Worm (Caenorhabditis elegans): Measurements from ENCODE around the gene F40G12.2.
"Not testable (repeated sequence)": the region's sequence is repeated elsewhere in the genome, so short reads cannot be mapped to it uniquely, and the experiment has no call there.

F40G12.2 gene

ce11 chrV:14285803-14286202, 25.1 kb upstream of the F40G12.2 start, which contains the start of gene F40G12.11:
Gene F40G12.11, plus strand, starts transcription at chrV:14286171.
- TF ChIP-seq zip-8 (tag; optimal IDR thresholded peaks at IDR 0.05) (no peak), sptf-1 (tag; optimal IDR thresholded peaks at IDR 0.05) (no peak), pha-4 (tag; optimal IDR thresholded peaks at IDR 0.05) (no peak), ceh-39 (tag; optimal IDR thresholded peaks at IDR 0.05) (no peak), mab-5 (tag; optimal IDR thresholded peaks at IDR 0.05) (no peak), unc-62 (GFP tag; optimal IDR thresholded peaks at IDR 0.05) (no peak), unc-39 (tag; optimal IDR thresholded peaks at IDR 0.05) (no peak), ceh-83 (GFP tag; optimal IDR thresholded peaks at IDR 0.05) (no peak), blmp-1 (tag; optimal IDR thresholded peaks at IDR 0.05) (no peak), flh-1 (GFP tag; optimal IDR thresholded peaks at IDR 0.05) (no peak), nhr-76 (tag; optimal IDR thresholded peaks at IDR 0.05) (no peak), ham-2 (GFP tag; optimal IDR thresholded peaks at IDR 0.05) (no peak), mep-1 (tag; optimal IDR thresholded peaks at IDR 0.05) (no peak), ceh-43 (GFP tag; optimal IDR thresholded peaks at IDR 0.05) (no peak), tbx-8 (GFP tag; optimal IDR thresholded peaks at IDR 0.05) (no peak), M03D4.4 (tag; optimal IDR thresholded peaks at IDR 0.05) (no peak), nhr-237 (tag; optimal IDR thresholded peaks at IDR 0.05) (no peak), elt-3 (tag; optimal IDR thresholded peaks at IDR 0.05) (no peak)

- TF ChIP-seq unc-39 (tag; optimal IDR thresholded peaks at IDR 0.05) = no peak
- no peak for TF ChIP-seq ceh-39 (tag; optimal IDR thresholded peaks at IDR 0.05)
- TF ChIP-seq flh-1 (GFP tag; optimal IDR thresholded peaks at IDR 0.05) = no peak
- TF ChIP-seq ztf-11 (tag; optimal IDR thresholded peaks at IDR 0.05) = no peak
- no peak for TF ChIP-seq nhr-237 (tag; optimal IDR thresholded peaks at IDR 0.05)
- no peak for TF ChIP-seq pha-4 (tag; optimal IDR thresholded peaks at IDR 0.05)
These were observed 22.5 kb upstream of the F40G12.2 start, which contains the start of gene F40G12.10 for ce11 chrV:14283241-14283640. Gene F40G12.10, plus strand, starts transcription at chrV:14283541.

ce11 chrV:14282222-14282709, 21.5 kb upstream of the F40G12.2 start, which contains the start of the genes srt-74 and F40G12.9:
Gene srt-74, minus strand, starts transcription at chrV:14282322.
Gene F40G12.9, plus strand, starts transcription at chrV:14282659.
- no peak for TF ChIP-seq ceh-83 (GFP tag; optimal IDR thresholded peaks at IDR 0.05)
- no peak for TF ChIP-seq flh-1 (GFP tag; optimal IDR thresholded peaks at IDR 0.05)
- TF ChIP-seq nhr-237 (tag; optimal IDR thresholded peaks at IDR 0.05) = no peak
- TF ChIP-seq unc-120 (tag; optimal IDR thresholded peaks at IDR 0.05; ENCODE audit: poor library complexity, severe bottlenecking) = no peak
- no peak for TF ChIP-seq ceh-43 (GFP tag; optimal IDR thresholded peaks at IDR 0.05)
- no peak for TF ChIP-seq ceh-39 (tag; optimal IDR thresholded peaks at IDR 0.05)
- TF ChIP-seq bed-3 (GFP tag; optimal IDR thresholded peaks at IDR 0.05) = no peak
- TF ChIP-seq lin-32 (GFP tag; optimal IDR thresholded peaks at IDR 0.05) = no peak
- no peak for TF ChIP-seq nhr-12 (tag; optimal IDR thresholded peaks at IDR 0.05)
- TF ChIP-seq hlh-1 (tag; optimal IDR thresholded peaks at IDR 0.05) = no peak
- no peak for TF ChIP-seq ztf-11 (tag; optimal IDR thresholded peaks at IDR 0.05)
- TF ChIP-seq nhr-76 (tag; optimal IDR thresholded peaks at IDR 0.05) = no peak
- TF ChIP-seq zip-8 (tag; optimal IDR thresholded peaks at IDR 0.05) = no peak
- no peak for TF ChIP-seq pha-4 (tag; optimal IDR thresholded peaks at IDR 0.05)
- no peak for TF ChIP-seq mab-5 (tag; optimal IDR thresholded peaks at IDR 0.05)
- TF ChIP-seq M03D4.4 (tag; optimal IDR thresholded peaks at IDR 0.05) = no peak
- TF ChIP-seq ces-1 (GFP tag; optimal IDR thresholded peaks at IDR 0.05) = no peak
- no peak for TF ChIP-seq sem-2 (GFP tag; optimal IDR thresholded peaks at IDR 0.05)
- no peak for TF ChIP-seq elt-3 (tag; optimal IDR thresholded peaks at IDR 0.05)

ce11 chrV:14279777-14280176, 19.0 kb upstream of the F40G12.2 start, which contains the start of gene srt-33:
Gene srt-33, minus strand, starts transcription at chrV:14279877.
- TF ChIP-seq cnd-1 (tag; optimal IDR thresholded peaks at IDR 0.05) (no peak), lin-32 (GFP tag; optimal IDR thresholded peaks at IDR 0.05) (no peak), ham-2 (GFP tag; optimal IDR thresholded peaks at IDR 0.05) (no peak)

- TF ChIP-seq unc-39, hlh-1, ztf-11 (tag; optimal IDR thresholded peaks at IDR 0.05): not testable (repeated sequence)
These were observed 13.5 kb upstream of the F40G12.2 start, which contains the start of gene F40G12.7 for ce11 chrV:14274268-14274667. Gene F40G12.7, plus strand, starts transcription at chrV:14274568.

- TF ChIP-seq elt-1 (tag; optimal IDR thresholded peaks at IDR 0.05; ENCODE audit: borderline replicate concordance, insufficient read depth) (no peak), flh-1 (GFP tag; optimal IDR thresholded peaks at IDR 0.05) (no peak), nhr-76 (tag; optimal IDR thresholded peaks at IDR 0.05) (no peak), nhr-2 (tag; optimal IDR thresholded peaks at IDR 0.05) (no peak), pha-4 (tag; optimal IDR thresholded peaks at IDR 0.05) (no peak), sptf-1 (tag; optimal IDR thresholded peaks at IDR 0.05) (no peak), cnd-1 (tag; optimal IDR thresholded peaks at IDR 0.05) (no peak), nhr-12 (tag; optimal IDR thresholded peaks at IDR 0.05) (no peak), mls-2 (tag; optimal IDR thresholded peaks at IDR 0.05) (no peak), sem-2 (GFP tag; optimal IDR thresholded peaks at IDR 0.05) (no peak)
These were observed 12.3 kb upstream of the F40G12.2 start, which contains the start of gene F40G12.6 for ce11 chrV:14273019-14273418. Gene F40G12.6, minus strand, starts transcription at chrV:14273119.
